Worm (Caenorhabditis elegans) whole organism, L2 larva: Measurements from ENCODE around the gene ttr-17.

Experiments used
- C34F6.9 ChIP-seq: fragments of 150-350 bp; optimal IDR thresholded peaks from 2 replicates; lab custom pipeline; 2014; ENCODE audit warnings: missing biosample characterization, missing genetic modification characterization
- F13H6.1 ChIP-seq: sonication (generic microtip); optimal IDR thresholded peaks from 2 replicates; lab custom pipeline; 2016; ENCODE audit warnings: missing genetic modification characterization, missing compliant biosample characterization
- Y55F3AM.14 ChIP-seq: fragments of 200-800 bp; sonication (Bioruptor generic); optimal IDR thresholded peaks from 2 replicates; lab custom pipeline; 2018; ENCODE audit warnings: mild to moderate bottlenecking, missing genetic modification characterization, missing compliant biosample characterization
- ama-1 ChIP-seq: fragments of 150-350 bp; optimal IDR thresholded peaks from 2 replicates; lab custom pipeline; 2018; ENCODE audit warnings: inconsistent platforms
- blmp-1 ChIP-seq: sonication (generic microtip); optimal IDR thresholded peaks from 2 replicates; lab custom pipeline; 2017; ENCODE audit warnings: missing genetic modification characterization, mild to moderate bottlenecking, missing compliant biosample characterization, antibody characterized with exemption, moderate library complexity; ENCODE audit not compliant: insufficient read depth
- ceh-82 ChIP-seq: fragments of 150-350 bp; optimal IDR thresholded peaks from 2 replicates; lab custom pipeline; 2014; ENCODE audit warnings: missing biosample characterization, missing genetic modification characterization
- crh-2 ChIP-seq: sonication (generic microtip); optimal IDR thresholded peaks from 2 replicates; lab custom pipeline; 2017; ENCODE audit warnings: missing biosample characterization, missing genetic modification characterization
- dmd-4 ChIP-seq: sonication (generic microtip); optimal IDR thresholded peaks from 2 replicates; lab custom pipeline; 2017; ENCODE audit warnings: missing biosample characterization, missing genetic modification characterization
- egl-27 ChIP-seq: sonication (generic microtip); optimal IDR thresholded peaks from 3 replicates; lab custom pipeline; 2017; ENCODE audit warnings: missing biosample characterization, missing genetic modification reagents, missing genetic modification characterization
- elt-1 ChIP-seq: fragments of 150-350 bp; optimal IDR thresholded peaks from 2 replicates; lab custom pipeline; 2014; ENCODE audit warnings: missing biosample characterization, missing genetic modification characterization
- elt-3 ChIP-seq: sonication (generic microtip); optimal IDR thresholded peaks from 2 replicates; lab custom pipeline; 2017; ENCODE audit warnings: missing biosample characterization, missing genetic modification characterization
- fos-1 ChIP-seq: fragments of 150-350 bp; optimal IDR thresholded peaks from 2 replicates; lab custom pipeline; 2014; ENCODE audit warnings: missing biosample characterization, missing genetic modification characterization
- gmeb-1 ChIP-seq: fragments of 150-350 bp; optimal IDR thresholded peaks from 2 replicates; lab custom pipeline; 2014; ENCODE audit warnings: missing biosample characterization, missing genetic modification characterization
- lin-11 ChIP-seq: fragments of 150-350 bp; sonication (generic microtip); optimal IDR thresholded peaks from 2 replicates; lab custom pipeline; 2014; ENCODE audit warnings: missing biosample characterization, missing genetic modification characterization, inconsistent platforms, mixed read lengths
- lin-13 ChIP-seq: fragments of 150-350 bp; optimal IDR thresholded peaks from 2 replicates; lab custom pipeline; 2014; ENCODE audit warnings: missing biosample characterization, missing genetic modification reagents, missing genetic modification characterization
- lin-39 ChIP-seq: fragments of 150-350 bp; optimal IDR thresholded peaks from 2 replicates; lab custom pipeline; 2014; ENCODE audit warnings: missing biosample characterization, missing genetic modification reagents, missing genetic modification characterization
- lsy-2 ChIP-seq, 2 experiments: fragments of 150-350 bp in 1 of 2; sonication (generic microtip) in 1 of 2; optimal IDR thresholded peaks; 2 replicates each; lab custom pipeline; 2014 to 2017; ENCODE audit warnings: missing biosample characterization in 2 of 2, missing genetic modification characterization in 2 of 2
- mab-5 ChIP-seq: fragments of 150-350 bp; optimal IDR thresholded peaks from 2 replicates; lab custom pipeline; 2014; ENCODE audit warnings: missing biosample characterization, missing genetic modification characterization
- mbf-1 ChIP-seq: sonication (generic microtip); optimal IDR thresholded peaks from 2 replicates; lab custom pipeline; 2017; ENCODE audit warnings: missing biosample characterization, missing genetic modification characterization
- mdl-1 ChIP-seq, 2 experiments: fragments of 150-350 bp in 1 of 2; sonication (generic microtip) in 1 of 2; optimal IDR thresholded peaks; 2 replicates each; lab custom pipeline; 2017; ENCODE audit warnings: missing biosample characterization in 2 of 2, missing genetic modification characterization in 2 of 2
- nhr-10 ChIP-seq: sonication (generic microtip); optimal IDR thresholded peaks from 2 replicates; lab custom pipeline; 2017; ENCODE audit warnings: missing biosample characterization, missing genetic modification characterization
- nhr-11 ChIP-seq: fragments of 150-350 bp; optimal IDR thresholded peaks from 2 replicates; lab custom pipeline; 2014; ENCODE audit warnings: missing biosample characterization, missing genetic modification characterization
- nhr-12 ChIP-seq: fragments of 150-350 bp; optimal IDR thresholded peaks from 2 replicates; lab custom pipeline; 2014; ENCODE audit warnings: missing biosample characterization, missing genetic modification characterization
- nhr-129 ChIP-seq: fragments of 150-350 bp; optimal IDR thresholded peaks from 2 replicates; lab custom pipeline; 2014; ENCODE audit warnings: missing biosample characterization, missing genetic modification characterization
- nhr-21 ChIP-seq: fragments of 150-350 bp; optimal IDR thresholded peaks from 2 replicates; lab custom pipeline; 2014; ENCODE audit warnings: missing biosample characterization, missing genetic modification characterization
- nhr-23 ChIP-seq: fragments of 150-350 bp; optimal IDR thresholded peaks from 2 replicates; lab custom pipeline; 2014; ENCODE audit warnings: missing biosample characterization, missing genetic modification reagents, missing genetic modification characterization
- nhr-237 ChIP-seq: fragments of 150-350 bp; optimal IDR thresholded peaks from 2 replicates; lab custom pipeline; 2014; ENCODE audit warnings: missing biosample characterization, missing genetic modification characterization
- nhr-25 ChIP-seq: fragments of 150-350 bp; sonication (generic microtip); optimal IDR thresholded peaks from 3 replicates; lab custom pipeline; 2014; ENCODE audit warnings: missing biosample characterization, missing genetic modification characterization
- nhr-6 ChIP-seq: fragments of 150-350 bp; optimal IDR thresholded peaks from 2 replicates; lab custom pipeline; 2014; ENCODE audit warnings: missing biosample characterization, missing genetic modification characterization
- nhr-77 ChIP-seq: fragments of 150-350 bp; optimal IDR thresholded peaks from 2 replicates; lab custom pipeline; 2014; ENCODE audit warnings: missing biosample characterization, missing genetic modification characterization
- peb-1 ChIP-seq: fragments of 150-350 bp; optimal IDR thresholded peaks from 2 replicates; lab custom pipeline; 2014; ENCODE audit warnings: missing biosample characterization, missing genetic modification characterization
- sem-4 ChIP-seq: fragments of 150-350 bp; optimal IDR thresholded peaks from 2 replicates; lab custom pipeline; 2014; ENCODE audit warnings: missing biosample characterization, missing genetic modification reagents, missing genetic modification characterization
- skn-1 ChIP-seq: sonication (generic microtip); optimal IDR thresholded peaks from 2 replicates; lab custom pipeline; 2017; ENCODE audit warnings: missing biosample characterization, missing genetic modification characterization
- sma-3 ChIP-seq: sonication (generic microtip); optimal IDR thresholded peaks from 2 replicates; lab custom pipeline; 2016; ENCODE audit warnings: missing genetic modification reagents, missing genetic modification characterization, missing compliant biosample characterization
- sma-9 ChIP-seq, 2 experiments: fragments of 150-350 bp in 1 of 2; sonication (generic microtip) in 1 of 2; optimal IDR thresholded peaks; 2 replicates each; lab custom pipeline; 2014 to 2016; ENCODE audit warnings: missing genetic modification characterization in 2 of 2, mild to moderate bottlenecking in 1 of 2, missing biosample characterization in 1 of 2, missing compliant biosample characterization in 1 of 2, missing genetic modification reagents in 1 of 2, moderate library complexity in 1 of 2
- snpc-4 ChIP-seq: fragments of 150-350 bp; optimal IDR thresholded peaks from 2 replicates; lab custom pipeline; 2014; ENCODE audit warnings: missing biosample characterization, missing genetic modification characterization
- unc-39 ChIP-seq: fragments of 150-350 bp; optimal IDR thresholded peaks from 2 replicates; lab custom pipeline; 2014; ENCODE audit warnings: missing biosample characterization, missing genetic modification characterization
- unc-55 ChIP-seq: fragments of 150-350 bp; sonication (generic microtip); optimal IDR thresholded peaks from 3 replicates; lab custom pipeline; 2014; ENCODE audit warnings: missing biosample characterization, missing genetic modification reagents, missing genetic modification characterization
- zag-1 ChIP-seq: fragments of 150-350 bp; optimal IDR thresholded peaks from 2 replicates; lab custom pipeline; 2014; ENCODE audit warnings: missing biosample characterization, missing genetic modification characterization
- ztf-1 ChIP-seq: fragments of 200-800 bp; sonication (Bioruptor generic); conservative IDR thresholded peaks from 2 replicates; pipeline ENCODE4 v1.3.6; 2022; ENCODE audit warnings: missing genetic modification characterization, missing compliant biosample characterization
- ztf-4 ChIP-seq: fragments of 150-350 bp; optimal IDR thresholded peaks from 2 replicates; lab custom pipeline; 2014; ENCODE audit warnings: missing biosample characterization, missing genetic modification characterization

The ttr-17 gene

DNA sequence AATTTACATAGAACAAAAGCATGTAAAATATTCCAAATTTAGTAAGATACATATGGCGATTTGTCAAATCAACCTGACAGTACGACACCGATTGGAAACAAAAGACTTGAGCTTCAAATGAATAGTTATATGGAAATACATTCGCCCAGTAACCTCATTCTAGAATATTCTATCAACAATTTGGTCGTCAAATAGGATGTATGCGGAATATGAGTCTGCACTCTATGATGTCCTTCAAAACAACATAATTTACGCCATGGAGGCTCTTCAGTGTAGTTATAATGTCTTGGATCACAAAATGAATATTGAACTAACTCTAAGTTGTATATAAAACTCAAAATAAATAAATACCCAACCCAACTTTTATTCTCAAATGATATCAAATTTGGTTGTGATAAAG lies 40.2 kb downstream of the ttr-17 start (continued):
- TF ChIP-seq nhr-23 (tag; lab: Kevin White, UChicago): no peak
- TF ChIP-seq egl-27: no peak
- TF ChIP-seq nhr-10 (tag; lab: Kevin White, UChicago): no peak
- TF ChIP-seq elt-3 (tag; lab: Kevin White, UChicago): no peak
- TF ChIP-seq unc-55: peak; percentile 40
- no peak for TF ChIP-seq Y55F3AM.14 (GFP tag; lab: Kevin White, UChicago)
- TF ChIP-seq mab-5: no peak
- TF ChIP-seq zag-1 (tag; lab: Kevin White, UChicago): no peak
- no peak for TF ChIP-seq unc-39 (tag; lab: Kevin White, UChicago)

DNA sequence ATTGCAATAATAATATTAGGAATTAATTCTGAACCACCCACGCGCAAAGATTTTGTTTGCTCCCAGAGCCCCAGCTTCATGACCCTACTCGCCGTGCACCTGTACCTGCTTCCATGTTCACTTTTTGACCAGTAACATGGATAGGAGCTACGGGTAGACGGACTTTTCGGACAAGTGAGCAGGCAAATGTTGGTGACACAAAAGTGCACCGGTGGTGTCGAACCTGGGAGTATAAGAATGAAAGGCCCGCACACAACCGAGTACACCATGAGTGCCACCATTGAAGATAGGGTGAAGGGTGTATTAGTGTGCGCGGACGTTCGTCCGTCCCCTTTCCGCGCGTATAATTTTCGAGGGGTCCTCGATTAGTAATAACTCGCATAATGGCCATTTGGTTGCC lies 40.9 kb downstream of the ttr-17 start:
- TF ChIP-seq ztf-1 (GFP tag; lab: Robert Waterston, UW) (0 out of 2 replicates have a peak, but pooled peaks have one; percentile 28), sma-9 (GFP tag; optimal IDR thresholded peaks at IDR 0.05; lab: Kevin White, UChicago) (peak; percentile 29), sma-9 (tag; optimal IDR thresholded peaks at IDR 0.05; lab: Kevin White, UChicago) (no peak), zag-1 (tag; lab: Kevin White, UChicago) (peak; percentile 34), mbf-1 (tag; lab: Kevin White, UChicago) (no peak), Y55F3AM.14 (GFP tag; lab: Kevin White, UChicago) (peak; percentile 71), C34F6.9 (tag; lab: Kevin White, UChicago) (no peak)

- no peak for TF ChIP-seq ztf-4 (tag; lab: Kevin White, UChicago)
- TF ChIP-seq skn-1 (tag; lab: Kevin White, UChicago): no peak
- no peak for TF ChIP-seq mbf-1 (tag; lab: Kevin White, UChicago)
- no peak for TF ChIP-seq elt-1 (tag; lab: Kevin White, UChicago)
- no peak for TF ChIP-seq dmd-4 (tag; lab: Kevin White, UChicago)
- TF ChIP-seq zag-1 (tag; lab: Kevin White, UChicago): no peak
- no peak for TF ChIP-seq elt-3 (tag; lab: Kevin White, UChicago)
- no peak for TF ChIP-seq ztf-1 (GFP tag; lab: Robert Waterston, UW)
- no peak for TF ChIP-seq sma-9 (GFP tag; optimal IDR thresholded peaks at IDR 0.05; lab: Kevin White, UChicago)
- no peak for TF ChIP-seq sma-9 (tag; optimal IDR thresholded peaks at IDR 0.05; lab: Kevin White, UChicago)
- TF ChIP-seq Y55F3AM.14 (GFP tag; lab: Kevin White, UChicago): no peak
- no peak for TF ChIP-seq unc-39 (tag; lab: Kevin White, UChicago)
- TF ChIP-seq fos-1 (tag; lab: Kevin White, UChicago): no peak
- TF ChIP-seq lin-13 (GFP tag; lab: Kevin White, UChicago): no peak
- no peak for TF ChIP-seq snpc-4 (tag; lab: Kevin White, UChicago)
Measured at ce11 chrIV:11022303-11022702, 44.5 kb downstream of the ttr-17 start, which contains the start of gene alh-3. alh-3 (plus strand) TSS chrIV:11022603.

ce11 chrIV:11021512-11022268 lies 45.1 kb downstream of the ttr-17 start, which contains the start of gene mogs-1:
mogs-1 (minus strand) TSS chrIV:11021928.
- TF ChIP-seq zag-1 (tag; lab: Kevin White, UChicago): no peak
- no peak for TF ChIP-seq C34F6.9 (tag; lab: Kevin White, UChicago)
- no peak for TF ChIP-seq unc-39 (tag; lab: Kevin White, UChicago)
- TF ChIP-seq sma-3: peak; percentile 67
- TF ChIP-seq unc-55: no peak
- no peak for TF ChIP-seq nhr-77 (tag; lab: Kevin White, UChicago)
- TF ChIP-seq Y55F3AM.14 (GFP tag; lab: Kevin White, UChicago): no peak
- peak; percentile 44 for TF ChIP-seq nhr-25 (tag; lab: Kevin White, UChicago)
- TF ChIP-seq mdl-1 (tag; optimal IDR thresholded peaks at IDR 0.05; lab: Kevin White, UChicago): peak in 1 of 2 experiments; percentile 50
- no peak for TF ChIP-seq lin-39
- TF ChIP-seq ceh-82 (tag; lab: Kevin White, UChicago): no peak
- no peak for TF ChIP-seq ama-1 (lab: Kevin White, UChicago)
- TF ChIP-seq lin-11 (tag; lab: Kevin White, UChicago): no peak
- no peak for TF ChIP-seq nhr-11 (tag; lab: Kevin White, UChicago)
- TF ChIP-seq lin-13 (GFP tag; lab: Kevin White, UChicago): no peak
- peak in 1 of 2 experiments; percentile 22 for TF ChIP-seq lsy-2 (tag; optimal IDR thresholded peaks at IDR 0.05; lab: Kevin White, UChicago)
- no peak for TF ChIP-seq mbf-1 (tag; lab: Kevin White, UChicago)
- no peak for TF ChIP-seq egl-27
- peak; percentile 41 for TF ChIP-seq sem-4 (tag; lab: Kevin White, UChicago)
- no peak for TF ChIP-seq skn-1 (tag; lab: Kevin White, UChicago)
- TF ChIP-seq nhr-237 (tag; lab: Kevin White, UChicago): no peak
- no peak for TF ChIP-seq ztf-4 (tag; lab: Kevin White, UChicago)
- no peak for TF ChIP-seq elt-3 (tag; lab: Kevin White, UChicago)
- TF ChIP-seq gmeb-1: peak; percentile 5
- TF ChIP-seq fos-1 (tag; lab: Kevin White, UChicago): peak; percentile 47
- TF ChIP-seq peb-1 (tag; lab: Kevin White, UChicago): no peak
- TF ChIP-seq ztf-1 (GFP tag; lab: Robert Waterston, UW): no peak
- peak; percentile 57 for TF ChIP-seq crh-2 (tag; lab: Kevin White, UChicago)
- no peak for TF ChIP-seq blmp-1
- TF ChIP-seq F13H6.1 (tag; lab: Kevin White, UChicago): no peak
- TF ChIP-seq nhr-6 (tag; lab: Kevin White, UChicago): no peak
- no peak for TF ChIP-seq dmd-4 (tag; lab: Kevin White, UChicago)
- no peak for TF ChIP-seq nhr-12 (tag; lab: Kevin White, UChicago)
- peak; percentile 35 for TF ChIP-seq sma-9 (GFP tag; optimal IDR thresholded peaks at IDR 0.05; lab: Kevin White, UChicago)
- no peak for TF ChIP-seq sma-9 (tag; optimal IDR thresholded peaks at IDR 0.05; lab: Kevin White, UChicago)
- peak; percentile 23 for TF ChIP-seq nhr-129 (tag; lab: Kevin White, UChicago)
- TF ChIP-seq mab-5: no peak
- peak; percentile 71 for TF ChIP-seq nhr-21
